Worm (Caenorhabditis elegans): ENCODE data around the gene ctf-18.

ce11 chrIV:10115142-10115541 is 11.3 kb downstream of the ctf-18 start, which contains the start of gene C04G2.10:
- TF ChIP-seq ztf-23 (GFP tag; IDR thresholded peaks at IDR 0.05) = no peak
- no peak for TF ChIP-seq ref-1 (GFP tag; conservative IDR thresholded peaks at IDR 0.05)
- no peak for TF ChIP-seq tab-1 (GFP tag; IDR thresholded peaks at IDR 0.05)
- TF ChIP-seq T22C8.4 (GFP tag; IDR thresholded peaks at IDR 0.05) = no peak
- no peak for TF ChIP-seq klf-2 (GFP tag; conservative IDR thresholded peaks at IDR 0.05)
- TF ChIP-seq cog-1 (tag; optimal IDR thresholded peaks at IDR 0.05) = no peak
- TF ChIP-seq ztf-29 (GFP tag; IDR thresholded peaks at IDR 0.05) = no peak
- no peak for TF ChIP-seq med-1 (GFP tag; optimal IDR thresholded peaks at IDR 0.05; ENCODE audit: insufficient read depth)
